Worm (Caenorhabditis elegans) whole organism, early embryonic: Measurements from ENCODE around the gene adk-1.
"Not testable (repeated sequence)": the region's sequence is repeated elsewhere in the genome, so short reads cannot be mapped to it uniquely, and the experiment has no call there.

Source experiments
- B0310.2 ChIP-seq: sonication (generic microtip); optimal IDR thresholded peaks from 2 replicates; lab custom pipeline; 2016; ENCODE audit warnings: mild to moderate bottlenecking, missing genetic modification characterization, missing compliant biosample characterization
- F13C5.2 ChIP-seq: sonication (generic microtip); optimal IDR thresholded peaks from 2 replicates; lab custom pipeline; 2017; ENCODE audit warnings: mild to moderate bottlenecking, missing genetic modification characterization, inconsistent platforms, missing compliant biosample characterization
- aly-1 ChIP-seq: sonication (generic microtip); optimal IDR thresholded peaks from 2 replicates; lab custom pipeline; 2016; ENCODE audit warnings: missing genetic modification characterization, missing compliant biosample characterization
- ama-1 ChIP-seq: fragments of 150-350 bp; optimal IDR thresholded peaks from 2 replicates; lab custom pipeline; 2014
- ceh-13 ChIP-seq: fragments of 200-800 bp; sonication (Bioruptor generic); optimal IDR thresholded peaks from 2 replicates; lab custom pipeline; 2018; ENCODE audit warnings: mild to moderate bottlenecking, missing genetic modification characterization, missing compliant biosample characterization
- ceh-36 ChIP-seq: sonication (generic microtip); optimal IDR thresholded peaks from 2 replicates; lab custom pipeline; 2016; ENCODE audit warnings: missing genetic modification characterization, inconsistent platforms, missing compliant biosample characterization
- ets-7 ChIP-seq: sonication (generic microtip); optimal IDR thresholded peaks from 2 replicates; lab custom pipeline; 2016; ENCODE audit warnings: missing genotype, missing genetic modification characterization, missing compliant biosample characterization
- flt-1 ChIP-seq: fragments of 200-800 bp; sonication (Bioruptor generic); IDR thresholded peaks from 2 replicates; pipeline ENCODE4 v1.3.6; 2022; ENCODE audit warnings: missing genetic modification characterization, missing compliant biosample characterization
- hmbx-1 ChIP-seq: sonication (generic microtip); optimal IDR thresholded peaks from 2 replicates; lab custom pipeline; 2016; ENCODE audit warnings: mild to moderate bottlenecking, missing genetic modification characterization, missing compliant biosample characterization
- hmg-4 ChIP-seq: fragments of 200-800 bp; sonication (Bioruptor generic); optimal IDR thresholded peaks from 2 replicates; lab custom pipeline; 2018; ENCODE audit warnings: mild to moderate bottlenecking, missing genetic modification characterization, missing compliant biosample characterization
- hnd-1 ChIP-seq: sonication (generic microtip); optimal IDR thresholded peaks from 2 replicates; lab custom pipeline; 2016; ENCODE audit warnings: missing genetic modification characterization, missing compliant biosample characterization
- pes-1 ChIP-seq: fragments of 200-800 bp; sonication (Bioruptor generic); IDR thresholded peaks from 2 replicates; pipeline ENCODE4 v1.3.6; 2022; ENCODE audit warnings: missing genetic modification reagents, missing genetic modification characterization, missing compliant biosample characterization
- scrt-1 ChIP-seq: fragments of 200-800 bp; sonication (Bioruptor generic); IDR thresholded peaks from 2 replicates; pipeline ENCODE4 v1.3.6; 2022; ENCODE audit warnings: missing genetic modification characterization, missing compliant biosample characterization
- sea-1 ChIP-seq: fragments of 200-800 bp; sonication (Bioruptor generic); conservative IDR thresholded peaks from 2 replicates; pipeline ENCODE4 v1.3.6; 2022; ENCODE audit warnings: missing genetic modification characterization, missing compliant biosample characterization
- tbx-11 ChIP-seq: fragments of 200-800 bp; sonication (Bioruptor generic); IDR thresholded peaks from 2 replicates; pipeline ENCODE4 v1.3.6; 2022; ENCODE audit warnings: missing genetic modification characterization, missing compliant biosample characterization
- tbx-37 ChIP-seq: fragments of 200-800 bp; sonication (Bioruptor generic); conservative IDR thresholded peaks from 2 replicates; pipeline ENCODE4 v1.3.6; 2022; ENCODE audit warnings: missing genetic modification reagents, missing genetic modification characterization, missing compliant biosample characterization
- tra-4 ChIP-seq: sonication (generic microtip); optimal IDR thresholded peaks from 2 replicates; lab custom pipeline; 2017; ENCODE audit warnings: missing genetic modification characterization, missing compliant biosample characterization

The adk-1 gene

ce11 chrIV:11186729-11187128 lies 23.9 kb downstream of the adk-1 start, which contains the start of gene sdz-27:
Gene sdz-27, plus strand, starts transcription at chrIV:11187029.
- TF ChIP-seq hnd-1 (tag; lab: Kevin White, UChicago) = no peak
- no peak for TF ChIP-seq flt-1
- no peak for TF ChIP-seq F13C5.2 (tag; lab: Kevin White, UChicago)
- TF ChIP-seq tbx-37 (GFP tag; lab: Robert Waterston, UW) = no peak
- TF ChIP-seq hmbx-1 (tag; lab: Kevin White, UChicago) = no peak

- TF ChIP-seq tbx-37 (GFP tag; lab: Robert Waterston, UW) = no peak
- TF ChIP-seq hmbx-1 (tag; lab: Kevin White, UChicago) = no peak
- TF ChIP-seq B0310.2 (tag; lab: Kevin White, UChicago) = no peak
- TF ChIP-seq ets-7 (tag; lab: Kevin White, UChicago) = no peak
Observed at ce11 chrIV:11183991-11184390, 26.6 kb downstream of the adk-1 start, which contains the start of gene nuaf-3. Gene nuaf-3, plus strand, starts transcription at chrIV:11184291.

ce11 chrIV:11183013-11183412 lies 27.6 kb downstream of the adk-1 start, which contains the start of gene prx-14:
Gene prx-14, plus strand, starts transcription at chrIV:11183132.
- no peak for TF ChIP-seq aly-1 (tag; lab: Kevin White, UChicago)
- no peak for TF ChIP-seq ceh-13
- TF ChIP-seq hnd-1 (tag; lab: Kevin White, UChicago) = no peak
- no peak for TF ChIP-seq hmg-4 (GFP tag; lab: Kevin White, UChicago)
- no peak for TF ChIP-seq tbx-11
- no peak for TF ChIP-seq hmbx-1 (tag; lab: Kevin White, UChicago)
- TF ChIP-seq ama-1 = no peak
- TF ChIP-seq ceh-36 (tag; lab: Kevin White, UChicago) = no peak
- TF ChIP-seq sea-1 = no peak
- no peak for TF ChIP-seq tbx-37 (GFP tag; lab: Robert Waterston, UW)
- no peak for TF ChIP-seq F13C5.2 (tag; lab: Kevin White, UChicago)
- no peak for TF ChIP-seq flt-1
- TF ChIP-seq scrt-1 (GFP tag; lab: Robert Waterston, UW) = no peak
- no peak for TF ChIP-seq pes-1 (GFP tag; lab: Robert Waterston, UW)
- TF ChIP-seq ets-7 (tag; lab: Kevin White, UChicago) = no peak
- TF ChIP-seq tra-4 (tag; lab: Kevin White, UChicago) = no peak
- no peak for TF ChIP-seq B0310.2 (tag; lab: Kevin White, UChicago)

- no peak for TF ChIP-seq pes-1 (GFP tag; lab: Robert Waterston, UW)
- TF ChIP-seq ceh-36 (tag; lab: Kevin White, UChicago) = no peak
- no peak for TF ChIP-seq tra-4 (tag; lab: Kevin White, UChicago)
Observed at ce11 chrIV:11180077-11180476, 30.6 kb downstream of the adk-1 start.

ce11 chrIV:11179123-11179740 lies 31.4 kb downstream of the adk-1 start, which contains the start of gene cpt-2:
Gene cpt-2, plus strand, starts transcription at chrIV:11179645.
- not testable (repeated sequence) for TF ChIP-seq ama-1; tbx-37 (GFP tag; lab: Robert Waterston, UW); ceh-13

- no peak for TF ChIP-seq ama-1
- no peak for TF ChIP-seq hmg-4 (GFP tag; lab: Kevin White, UChicago)
- no peak for TF ChIP-seq tbx-11
- no peak for TF ChIP-seq ceh-13
- no peak for TF ChIP-seq scrt-1 (GFP tag; lab: Robert Waterston, UW)
- no peak for TF ChIP-seq hmbx-1 (tag; lab: Kevin White, UChicago)
- TF ChIP-seq hnd-1 (tag; lab: Kevin White, UChicago) = no peak
- TF ChIP-seq B0310.2 (tag; lab: Kevin White, UChicago) = no peak
- no peak for TF ChIP-seq sea-1
Observed at ce11 chrIV:11178495-11178894, 32.1 kb downstream of the adk-1 start, which contains the start of gene C08F8.9. Gene C08F8.9, minus strand, starts transcription at chrIV:11178595.

- TF ChIP-seq ceh-36 (tag; lab: Kevin White, UChicago) = no peak
- no peak for TF ChIP-seq flt-1
- no peak for TF ChIP-seq hnd-1 (tag; lab: Kevin White, UChicago)
- TF ChIP-seq B0310.2 (tag; lab: Kevin White, UChicago) = no peak
- TF ChIP-seq ets-7 (tag; lab: Kevin White, UChicago) = no peak
Observed at ce11 chrIV:11176967-11177366, 33.7 kb downstream of the adk-1 start, which contains the start of gene rap-3. Gene rap-3, plus strand, starts transcription at chrIV:11177267.

ce11 chrIV:11174772-11175171 lies 35.9 kb downstream of the adk-1 start:
- TF ChIP-seq flt-1 (no peak), F13C5.2 (tag; lab: Kevin White, UChicago) (no peak), aly-1 (tag; lab: Kevin White, UChicago) (no peak), pes-1 (GFP tag; lab: Robert Waterston, UW) (no peak)

- TF ChIP-seq tra-4 (tag; lab: Kevin White, UChicago) = no peak
- no peak for TF ChIP-seq tbx-37 (GFP tag; lab: Robert Waterston, UW)
- no peak for TF ChIP-seq ceh-36 (tag; lab: Kevin White, UChicago)
- TF ChIP-seq hmbx-1 (tag; lab: Kevin White, UChicago) = no peak
- no peak for TF ChIP-seq F13C5.2 (tag; lab: Kevin White, UChicago)
- TF ChIP-seq scrt-1 (GFP tag; lab: Robert Waterston, UW) = no peak
- TF ChIP-seq tbx-11 = no peak
- TF ChIP-seq ama-1 = no peak
- no peak for TF ChIP-seq flt-1
- no peak for TF ChIP-seq hnd-1 (tag; lab: Kevin White, UChicago)
- TF ChIP-seq B0310.2 (tag; lab: Kevin White, UChicago) = no peak
Observed at ce11 chrIV:11169652-11170051, 41.0 kb downstream of the adk-1 start, which contains the start of gene nhr-67. Gene nhr-67, plus strand, starts transcription at chrIV:11169748.
